Worm (Caenorhabditis elegans) whole organism, L2 larva: Measurements from ENCODE around the gene Y94H6A.10.
"Not testable (repeated sequence)": the region's sequence is repeated elsewhere in the genome, so short reads cannot be mapped to it uniquely, and the experiment has no call there.

Source experiments
- F13H6.1 ChIP-seq: sonication (generic microtip); optimal IDR thresholded peaks from 2 replicates; lab custom pipeline; 2016; ENCODE audit warnings: missing genetic modification characterization, missing compliant biosample characterization
- Y55F3AM.14 ChIP-seq: fragments of 200-800 bp; sonication (Bioruptor generic); optimal IDR thresholded peaks from 2 replicates; lab custom pipeline; 2018; ENCODE audit warnings: mild to moderate bottlenecking, missing genetic modification characterization, missing compliant biosample characterization
- ZK546.5 ChIP-seq: sonication (generic microtip); optimal IDR thresholded peaks from 2 replicates; lab custom pipeline; 2017; ENCODE audit warnings: missing biosample characterization, missing genetic modification characterization
- alr-1 ChIP-seq: fragments of 150-350 bp; optimal IDR thresholded peaks from 2 replicates; lab custom pipeline; 2014; ENCODE audit warnings: missing biosample characterization, missing genetic modification characterization
- aly-2 ChIP-seq: fragments of 150-350 bp; optimal IDR thresholded peaks from 2 replicates; lab custom pipeline; 2014; ENCODE audit warnings: missing biosample characterization, missing genetic modification characterization
- blmp-1 ChIP-seq: sonication (generic microtip); optimal IDR thresholded peaks from 2 replicates; lab custom pipeline; 2017; ENCODE audit warnings: missing genetic modification characterization, mild to moderate bottlenecking, missing compliant biosample characterization, antibody characterized with exemption, moderate library complexity; ENCODE audit not compliant: insufficient read depth
- ceh-16 ChIP-seq: fragments of 150-350 bp; optimal IDR thresholded peaks from 2 replicates; lab custom pipeline; 2014; ENCODE audit warnings: missing biosample characterization, missing genetic modification characterization
- crh-2 ChIP-seq: sonication (generic microtip); optimal IDR thresholded peaks from 2 replicates; lab custom pipeline; 2017; ENCODE audit warnings: missing biosample characterization, missing genetic modification characterization
- egl-27 ChIP-seq: sonication (generic microtip); optimal IDR thresholded peaks from 3 replicates; lab custom pipeline; 2017; ENCODE audit warnings: missing biosample characterization, missing genetic modification reagents, missing genetic modification characterization
- elt-1 ChIP-seq: fragments of 150-350 bp; optimal IDR thresholded peaks from 2 replicates; lab custom pipeline; 2014; ENCODE audit warnings: missing biosample characterization, missing genetic modification characterization
- fos-1 ChIP-seq: fragments of 150-350 bp; optimal IDR thresholded peaks from 2 replicates; lab custom pipeline; 2014; ENCODE audit warnings: missing biosample characterization, missing genetic modification characterization
- gmeb-1 ChIP-seq: fragments of 150-350 bp; optimal IDR thresholded peaks from 2 replicates; lab custom pipeline; 2014; ENCODE audit warnings: missing biosample characterization, missing genetic modification characterization
- lin-11 ChIP-seq: fragments of 150-350 bp; sonication (generic microtip); optimal IDR thresholded peaks from 2 replicates; lab custom pipeline; 2014; ENCODE audit warnings: missing biosample characterization, missing genetic modification characterization, inconsistent platforms, mixed read lengths
- lin-13 ChIP-seq: fragments of 150-350 bp; optimal IDR thresholded peaks from 2 replicates; lab custom pipeline; 2014; ENCODE audit warnings: missing biosample characterization, missing genetic modification reagents, missing genetic modification characterization
- lin-39 ChIP-seq: fragments of 150-350 bp; optimal IDR thresholded peaks from 2 replicates; lab custom pipeline; 2014; ENCODE audit warnings: missing biosample characterization, missing genetic modification reagents, missing genetic modification characterization
- lsy-2 ChIP-seq, 2 experiments: fragments of 150-350 bp in 1 of 2; sonication (generic microtip) in 1 of 2; optimal IDR thresholded peaks; 2 replicates each; lab custom pipeline; 2014 to 2017; ENCODE audit warnings: missing biosample characterization in 2 of 2, missing genetic modification characterization in 2 of 2
- mab-5 ChIP-seq: fragments of 150-350 bp; optimal IDR thresholded peaks from 2 replicates; lab custom pipeline; 2014; ENCODE audit warnings: missing biosample characterization, missing genetic modification characterization
- mbf-1 ChIP-seq: sonication (generic microtip); optimal IDR thresholded peaks from 2 replicates; lab custom pipeline; 2017; ENCODE audit warnings: missing biosample characterization, missing genetic modification characterization
- nhr-10 ChIP-seq: sonication (generic microtip); optimal IDR thresholded peaks from 2 replicates; lab custom pipeline; 2017; ENCODE audit warnings: missing biosample characterization, missing genetic modification characterization
- nhr-12 ChIP-seq: fragments of 150-350 bp; optimal IDR thresholded peaks from 2 replicates; lab custom pipeline; 2014; ENCODE audit warnings: missing biosample characterization, missing genetic modification characterization
- nhr-129 ChIP-seq: fragments of 150-350 bp; optimal IDR thresholded peaks from 2 replicates; lab custom pipeline; 2014; ENCODE audit warnings: missing biosample characterization, missing genetic modification characterization
- nhr-21 ChIP-seq: fragments of 150-350 bp; optimal IDR thresholded peaks from 2 replicates; lab custom pipeline; 2014; ENCODE audit warnings: missing biosample characterization, missing genetic modification characterization
- nhr-77 ChIP-seq: fragments of 150-350 bp; optimal IDR thresholded peaks from 2 replicates; lab custom pipeline; 2014; ENCODE audit warnings: missing biosample characterization, missing genetic modification characterization
- peb-1 ChIP-seq: fragments of 150-350 bp; optimal IDR thresholded peaks from 2 replicates; lab custom pipeline; 2014; ENCODE audit warnings: missing biosample characterization, missing genetic modification characterization
- skn-1 ChIP-seq: sonication (generic microtip); optimal IDR thresholded peaks from 2 replicates; lab custom pipeline; 2017; ENCODE audit warnings: missing biosample characterization, missing genetic modification characterization
- unc-39 ChIP-seq: fragments of 150-350 bp; optimal IDR thresholded peaks from 2 replicates; lab custom pipeline; 2014; ENCODE audit warnings: missing biosample characterization, missing genetic modification characterization
- unc-55 ChIP-seq: fragments of 150-350 bp; sonication (generic microtip); optimal IDR thresholded peaks from 3 replicates; lab custom pipeline; 2014; ENCODE audit warnings: missing biosample characterization, missing genetic modification reagents, missing genetic modification characterization
- zag-1 ChIP-seq: fragments of 150-350 bp; optimal IDR thresholded peaks from 2 replicates; lab custom pipeline; 2014; ENCODE audit warnings: missing biosample characterization, missing genetic modification characterization
- ztf-1 ChIP-seq: fragments of 200-800 bp; sonication (Bioruptor generic); conservative IDR thresholded peaks from 2 replicates; pipeline ENCODE4 v1.3.6; 2022; ENCODE audit warnings: missing genetic modification characterization, missing compliant biosample characterization
- ztf-11 ChIP-seq: sonication (generic microtip); optimal IDR thresholded peaks from 2 replicates; lab custom pipeline; 2017; ENCODE audit warnings: missing biosample characterization, missing genetic modification characterization

The Y94H6A.10 gene

ce11 chrIV:2676281-2676680 lies 34.2 kb downstream of the Y94H6A.10 start, which contains the start of gene Y94H6A.3 (continued):
- TF ChIP-seq peb-1 (tag; lab: Kevin White, UChicago) (no peak), fos-1 (tag; lab: Kevin White, UChicago) (peak; percentile 49), mbf-1 (no peak), aly-2 (tag; lab: Kevin White, UChicago) (no peak), ztf-11 (tag; lab: Kevin White, UChicago) (no peak), unc-55 (GFP tag; lab: Kevin White, UChicago) (peak; percentile 94), gmeb-1 (peak; percentile 99), F13H6.1 (tag; lab: Kevin White, UChicago) (peak; percentile 75), ztf-1 (GFP tag; lab: Robert Waterston, UW) (no peak), crh-2 (tag; lab: Kevin White, UChicago) (peak; percentile 90), lin-39 (no peak), Y55F3AM.14 (GFP tag; lab: Kevin White, UChicago) (no peak), alr-1 (tag; lab: Kevin White, UChicago) (no peak), unc-39 (tag; lab: Kevin White, UChicago) (no peak), blmp-1 (tag; lab: Kevin White, UChicago) (peak; percentile 41), nhr-21 (peak; percentile 86)
- TF ChIP-seq, all 48 proteins: peak for 29

ce11 chrIV:2674915-2675314 lies 35.6 kb downstream of the Y94H6A.10 start, which contains the start of gene gpx-4:
gpx-4 (minus strand) TSS chrIV:2675015.
- not testable (repeated sequence) for TF ChIP-seq ceh-16, egl-27, nhr-10 (tag; lab: Kevin White, UChicago)

- no peak for TF ChIP-seq nhr-77 (tag; lab: Kevin White, UChicago)
- no peak for TF ChIP-seq nhr-129 (tag; lab: Kevin White, UChicago)
- peak; percentile 37 for TF ChIP-seq unc-55 (GFP tag; lab: Kevin White, UChicago)
- no peak for TF ChIP-seq crh-2 (tag; lab: Kevin White, UChicago)
- no peak for TF ChIP-seq nhr-12 (tag; lab: Kevin White, UChicago)
- peak in 1 of 2 experiments; percentile 48 for TF ChIP-seq lsy-2 (tag; optimal IDR thresholded peaks at IDR 0.05; lab: Kevin White, UChicago)
- TF ChIP-seq ztf-11 (tag; lab: Kevin White, UChicago): no peak
- no peak for TF ChIP-seq mab-5 (tag; lab: Kevin White, UChicago)
- no peak for TF ChIP-seq skn-1
- TF ChIP-seq zag-1: no peak
- TF ChIP-seq egl-27 (tag; lab: Kevin White, UChicago): no peak
- no peak for TF ChIP-seq Y55F3AM.14 (GFP tag; lab: Kevin White, UChicago)
- no peak for TF ChIP-seq ZK546.5 (tag; lab: Kevin White, UChicago)
- TF ChIP-seq gmeb-1: peak; percentile 80
Observed at ce11 chrIV:2670664-2671063, 39.8 kb downstream of the Y94H6A.10 start.

- TF ChIP-seq lsy-2 (tag; optimal IDR thresholded peaks at IDR 0.05; lab: Kevin White, UChicago) (peak; percentile 62 to 95), lin-13 (peak; percentile 3), ztf-11 (tag; lab: Kevin White, UChicago) (no peak)
- TF ChIP-seq, all 48 proteins: peak for 2
Observed at ce11 chrIV:2666586-2667100, 43.8 kb downstream of the Y94H6A.10 start, which contains the start of gene Y69A2AR.1. Y69A2AR.1 (plus strand) TSS chrIV:2667050.

ce11 chrIV:2666127-2666526 lies 44.3 kb downstream of the Y94H6A.10 start:
- TF ChIP-seq gmeb-1 (peak; percentile 13), crh-2 (tag; lab: Kevin White, UChicago) (no peak), mbf-1 (no peak), nhr-129 (tag; lab: Kevin White, UChicago) (peak; percentile 23), ceh-16 (tag; lab: Kevin White, UChicago) (no peak), unc-55 (GFP tag; lab: Kevin White, UChicago) (peak; percentile 40), skn-1 (no peak), ztf-1 (GFP tag; lab: Robert Waterston, UW) (no peak), lin-11 (tag; lab: Kevin White, UChicago) (no peak), peb-1 (tag; lab: Kevin White, UChicago) (no peak), lin-13 (no peak), elt-1 (tag; lab: Kevin White, UChicago) (no peak), mab-5 (tag; lab: Kevin White, UChicago) (no peak)
